Worm (Caenorhabditis elegans) whole organism, L4 larva: Measurements from ENCODE around the gene T27E4.1.

Experiments
- D1046.2 ChIP-seq: fragments of 200-800 bp; sonication (Bioruptor generic); IDR thresholded peaks from 2 replicates; pipeline ENCODE4 v1.3.6; 2022; ENCODE audit warnings: missing genetic modification characterization, missing compliant biosample characterization
- R02D3.7 ChIP-seq: fragments of 150-350 bp; sonication (generic microtip); optimal IDR thresholded peaks from 3 replicates; lab custom pipeline; 2014; ENCODE audit warnings: missing biosample characterization, missing genetic modification characterization
- T20F7.1 ChIP-seq: fragments of 200-800 bp; sonication (Bioruptor generic); optimal IDR thresholded peaks from 2 replicates; lab custom pipeline; 2018; ENCODE audit warnings: mild to moderate bottlenecking, missing genetic modification characterization, missing compliant biosample characterization
- Y5F2A.4 ChIP-seq: fragments of 200-800 bp; sonication (Bioruptor generic); optimal IDR thresholded peaks from 2 replicates; lab custom pipeline; 2018; ENCODE audit warnings: mild to moderate bottlenecking, missing genetic modification characterization, missing compliant biosample characterization
- aha-1 ChIP-seq: fragments of 150-350 bp; peaks from one replicate; lab custom pipeline; 2014; ENCODE audit warnings: missing biosample characterization, missing genetic modification characterization
- ceh-28 ChIP-seq: fragments of 150-350 bp; optimal IDR thresholded peaks from 2 replicates; lab custom pipeline; 2014; ENCODE audit warnings: missing biosample characterization, missing genetic modification reagents, missing genetic modification characterization
- ceh-82 ChIP-seq: sonication (generic microtip); optimal IDR thresholded peaks from 2 replicates; lab custom pipeline; 2017; ENCODE audit warnings: missing biosample characterization, missing genetic modification characterization
- ctbp-1 ChIP-seq: fragments of 200-800 bp; sonication (Bioruptor generic); IDR thresholded peaks from 2 replicates; pipeline ENCODE4 v1.3.6; 2022; ENCODE audit warnings: missing genetic modification reagents, missing genetic modification characterization, missing compliant biosample characterization
- daf-16 ChIP-seq, 3 experiments: sonication (generic microtip); optimal IDR thresholded peaks; 2 replicates each; lab custom pipeline; 2016 to 2017; ENCODE audit warnings: missing genetic modification characterization in 3 of 3, missing genetic modification reagents in 3 of 3, mild to moderate bottlenecking in 2 of 3, missing compliant biosample characterization in 2 of 3, missing biosample characterization in 1 of 3, moderate library complexity in 1 of 3
- dmd-6 ChIP-seq: fragments of 200-800 bp; sonication (Bioruptor generic); IDR thresholded peaks from 2 replicates; pipeline ENCODE4 v1.3.6; 2022; ENCODE audit warnings: missing genetic modification reagents, missing genetic modification characterization, missing compliant biosample characterization
- dmd-8 ChIP-seq: fragments of 200-800 bp; sonication (Bioruptor generic); IDR thresholded peaks from 2 replicates; pipeline ENCODE4 v1.3.6; 2022; ENCODE audit warnings: missing genetic modification characterization, missing compliant biosample characterization
- dve-1 ChIP-seq: sonication (generic microtip); optimal IDR thresholded peaks from 2 replicates; lab custom pipeline; 2017; ENCODE audit warnings: antibody characterized with exemption, mild to moderate bottlenecking, missing genetic modification characterization, missing compliant biosample characterization; ENCODE audit not compliant: insufficient read depth
- egl-27 ChIP-seq: sonication (generic microtip); optimal IDR thresholded peaks from 3 replicates; lab custom pipeline; 2017; ENCODE audit warnings: missing biosample characterization, missing genetic modification reagents, missing genetic modification characterization
- fos-1 ChIP-seq: fragments of 150-350 bp; optimal IDR thresholded peaks from 2 replicates; lab custom pipeline; 2014; ENCODE audit warnings: missing biosample characterization, missing genetic modification characterization
- hif-1 ChIP-seq, 2 experiments: sonication (generic microtip); optimal IDR thresholded peaks; 2 replicates each; lab custom pipeline; 2016 to 2017; ENCODE audit warnings: missing compliant biosample characterization in 2 of 2, missing genetic modification characterization in 2 of 2, missing genetic modification reagents in 2 of 2, missing genotype in 2 of 2, mild to moderate bottlenecking in 1 of 2
- hlh-30 ChIP-seq: sonication (generic microtip); optimal IDR thresholded peaks from 2 replicates; lab custom pipeline; 2017; ENCODE audit warnings: antibody characterized with exemption, mild to moderate bottlenecking, missing genetic modification characterization, missing compliant biosample characterization; ENCODE audit not compliant: insufficient read depth
- lin-13 ChIP-seq: fragments of 150-350 bp; optimal IDR thresholded peaks from 2 replicates; lab custom pipeline; 2014; ENCODE audit warnings: missing biosample characterization, missing genetic modification reagents, missing genetic modification characterization
- lir-3 ChIP-seq: sonication (generic microtip); optimal IDR thresholded peaks from 2 replicates; lab custom pipeline; 2016; ENCODE audit warnings: mild to moderate bottlenecking, missing genetic modification characterization, missing compliant biosample characterization
- mdt-29 ChIP-seq: fragments of 200-800 bp; sonication (Bioruptor generic); IDR thresholded peaks from 2 replicates; pipeline ENCODE4 v1.3.6; 2022; ENCODE audit warnings: missing genetic modification reagents, missing genetic modification characterization, missing compliant biosample characterization
- mxl-3 ChIP-seq: fragments of 200-800 bp; sonication (Bioruptor generic); optimal IDR thresholded peaks from 2 replicates; lab custom pipeline; 2018; ENCODE audit warnings: mild to moderate bottlenecking, missing genetic modification characterization, missing compliant biosample characterization
- nhr-10 ChIP-seq: fragments of 150-350 bp; optimal IDR thresholded peaks from 2 replicates; lab custom pipeline; 2014; ENCODE audit warnings: missing biosample characterization, missing genetic modification characterization
- nhr-102 ChIP-seq: sonication (generic microtip); optimal IDR thresholded peaks from 2 replicates; lab custom pipeline; 2016; ENCODE audit warnings: mild to moderate bottlenecking, missing genetic modification characterization, moderate library complexity, missing compliant biosample characterization
- nhr-25 ChIP-seq: sonication (generic microtip); optimal IDR thresholded peaks from 2 replicates; lab custom pipeline; 2017; ENCODE audit warnings: missing genetic modification characterization, mild to moderate bottlenecking, missing compliant biosample characterization, antibody characterized with exemption, moderate library complexity, borderline replicate concordance; ENCODE audit not compliant: insufficient read depth
- nhr-28 ChIP-seq: fragments of 150-350 bp; optimal IDR thresholded peaks from 2 replicates; lab custom pipeline; 2014; ENCODE audit warnings: missing biosample characterization, missing genetic modification characterization
- nhr-42 ChIP-seq: fragments of 200-800 bp; sonication (Bioruptor generic); IDR thresholded peaks from 2 replicates; pipeline ENCODE4 v1.3.6; 2022; ENCODE audit warnings: missing genetic modification characterization, missing compliant biosample characterization
- nhr-6 ChIP-seq: fragments of 150-350 bp; optimal IDR thresholded peaks from 2 replicates; lab custom pipeline; 2014; ENCODE audit warnings: missing biosample characterization, missing genetic modification characterization
- nhr-76 ChIP-seq: fragments of 150-350 bp; optimal IDR thresholded peaks from 2 replicates; lab custom pipeline; 2014; ENCODE audit warnings: missing biosample characterization, missing genetic modification characterization
- pha-4 ChIP-seq, 2 experiments: fragments of 150-350 bp in 1 of 2; fragments of 200-800 bp in 1 of 2; sonication (Bioruptor generic) in 1 of 2; IDR thresholded peaks in 1 of 2; optimal IDR thresholded peaks in 1 of 2; 2 replicates each; pipeline versions ENCODE4 v1.3.6 to Lab custom; 2014 to 2022; ENCODE audit warnings: missing genetic modification characterization in 2 of 2, missing genetic modification reagents in 2 of 2, missing biosample characterization in 1 of 2, missing compliant biosample characterization in 1 of 2
- rbr-2 ChIP-seq: sonication (generic microtip); optimal IDR thresholded peaks from 2 replicates; lab custom pipeline; 2016; ENCODE audit warnings: missing genotype, missing genetic modification characterization, missing compliant biosample characterization
- sdz-12 ChIP-seq: fragments of 200-800 bp; sonication (Bioruptor generic); optimal IDR thresholded peaks from 2 replicates; lab custom pipeline; 2018; ENCODE audit warnings: mild to moderate bottlenecking, missing genetic modification characterization, missing compliant biosample characterization
- set-16 ChIP-seq: fragments of 200-800 bp; sonication (Bioruptor generic); IDR thresholded peaks from 2 replicates; pipeline ENCODE4 v1.3.6; 2022; ENCODE audit warnings: missing genetic modification reagents, missing genetic modification characterization, missing compliant biosample characterization
- spr-3 ChIP-seq: fragments of 200-800 bp; sonication (Bioruptor generic); optimal IDR thresholded peaks from 2 replicates; lab custom pipeline; 2018; ENCODE audit warnings: mild to moderate bottlenecking, missing genetic modification characterization, missing compliant biosample characterization
- unc-130 ChIP-seq: sonication (generic microtip); optimal IDR thresholded peaks from 2 replicates; lab custom pipeline; 2016; ENCODE audit warnings: missing genetic modification reagents, missing genetic modification characterization, missing compliant biosample characterization
- unc-62 ChIP-seq, 3 experiments: fragments of 150-350 bp in 1 of 3; sonication (generic microtip); optimal IDR thresholded peaks in 2 of 3; peaks in 1 of 3; 1 replicate in 1 of 3; 2 replicates in 2 of 3; lab custom pipeline; 2014 to 2017; ENCODE audit warnings: missing biosample characterization in 3 of 3, missing genetic modification characterization in 3 of 3, missing genetic modification reagents in 3 of 3, missing genotype in 1 of 3
- zfp-2 ChIP-seq: sonication (generic microtip); optimal IDR thresholded peaks from 2 replicates; lab custom pipeline; 2016; ENCODE audit warnings: mild to moderate bottlenecking, missing genetic modification characterization, missing compliant biosample characterization
- zfp-3 ChIP-seq: fragments of 200-800 bp; sonication (Bioruptor generic); conservative IDR thresholded peaks from 2 replicates; pipeline ENCODE4 v1.3.6; 2022; ENCODE audit warnings: missing genetic modification reagents, missing genetic modification characterization, missing compliant biosample characterization
- ztf-11 ChIP-seq: fragments of 150-350 bp; optimal IDR thresholded peaks from 2 replicates; lab custom pipeline; 2014; ENCODE audit warnings: missing biosample characterization, missing genetic modification characterization

Gene T27E4.1

DNA sequence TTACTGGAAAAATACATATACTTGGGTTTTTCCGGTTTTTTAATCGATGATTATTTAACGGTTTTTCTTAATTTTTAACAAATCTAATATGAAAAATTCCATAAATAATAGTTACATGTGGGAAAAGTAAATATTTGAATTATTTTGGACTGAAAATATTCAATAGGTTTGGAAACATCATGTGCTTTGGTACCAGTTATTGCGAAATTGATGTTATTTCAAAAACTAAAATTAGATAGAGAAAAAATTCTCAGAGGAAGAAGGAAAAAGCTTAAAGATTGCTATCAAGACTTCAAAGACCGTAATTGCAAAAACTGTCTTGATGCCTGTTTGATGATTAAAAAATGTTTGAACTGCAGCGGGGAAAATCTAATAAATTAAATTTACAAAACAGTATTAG lies 27.1 kb upstream of the T27E4.1 start:
- TF ChIP-seq nhr-102 (tag; lab: Kevin White, UChicago) (no peak), D1046.2 (GFP tag; lab: Robert Waterston, UW) (no peak), unc-62 (GFP tag; optimal IDR thresholded peaks at IDR 0.05 in 1 of 2; lab: Kevin White, UChicago) (peak in 1 of 2 experiments; percentile 70), unc-62 (tag; optimal IDR thresholded peaks at IDR 0.05; lab: Kevin White, UChicago) (no peak)

DNA sequence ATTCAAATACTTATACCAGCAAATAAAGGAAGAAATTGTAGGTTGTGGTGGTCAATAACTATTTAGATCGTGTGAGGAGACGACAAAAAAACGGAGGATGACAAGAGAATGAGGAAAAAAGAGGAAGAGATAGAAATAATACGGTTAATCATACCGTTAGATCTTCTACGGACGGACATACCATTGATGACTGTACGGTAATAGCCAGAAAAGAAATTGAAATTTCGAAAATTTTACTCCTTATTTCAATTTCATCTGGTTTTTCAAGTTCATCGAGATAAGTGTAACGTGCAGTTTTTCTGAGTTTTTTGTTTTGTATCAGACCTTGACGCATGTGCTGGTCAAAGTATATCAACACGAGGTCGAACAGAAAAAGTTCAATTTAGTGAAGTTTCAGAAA lies 26.2 kb upstream of the T27E4.1 start:
- TF ChIP-seq ceh-28: no peak
- TF ChIP-seq spr-3 (GFP tag; lab: Kevin White, UChicago): no peak
- no peak for TF ChIP-seq sdz-12 (GFP tag; lab: Kevin White, UChicago)
- no peak for TF ChIP-seq set-16 (GFP tag; lab: Robert Waterston, UW)
- peak in 1 of 2 experiments; percentile 13 for TF ChIP-seq unc-62 (GFP tag; optimal IDR thresholded peaks at IDR 0.05 in 1 of 2; lab: Kevin White, UChicago)
- TF ChIP-seq unc-62 (tag; optimal IDR thresholded peaks at IDR 0.05; lab: Kevin White, UChicago): no peak
- TF ChIP-seq Y5F2A.4: no peak
- TF ChIP-seq, all 104 proteins: peak for 1

DNA sequence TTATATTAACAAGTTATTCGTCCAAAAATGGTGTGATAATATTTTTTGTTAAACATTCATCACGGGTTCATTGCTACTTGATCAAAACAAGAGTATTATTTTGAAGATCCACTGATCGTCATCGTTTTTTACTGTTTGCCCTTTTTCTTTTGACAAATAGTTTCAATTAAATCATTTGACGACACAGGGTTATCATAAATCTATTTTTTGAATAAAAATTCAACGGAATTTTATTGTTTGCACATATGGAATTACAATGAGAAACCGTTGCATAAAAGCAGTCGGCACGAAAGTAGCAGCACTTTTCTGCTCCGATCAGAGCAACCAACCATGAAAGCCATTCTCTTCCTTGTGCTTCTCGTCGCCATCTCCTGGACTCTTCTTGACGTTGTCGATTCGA lies 24.5 kb upstream of the T27E4.1 start, which contains the start of gene fip-2:
Gene fip-2 (plus strand): TSS at position 301 of the 400 bp plus-strand sequence.
- TF ChIP-seq nhr-6 (tag; lab: Kevin White, UChicago) (no peak), nhr-25 (tag; lab: Kevin White, UChicago) (no peak), unc-130 (GFP tag; lab: Kevin White, UChicago) (no peak), nhr-76 (no peak), set-16 (GFP tag; lab: Robert Waterston, UW) (no peak), mdt-29 (no peak), T20F7.1 (GFP tag; lab: Kevin White, UChicago) (no peak), egl-27 (no peak), zfp-2 (tag; lab: Kevin White, UChicago) (no peak), R02D3.7 (tag; lab: Kevin White, UChicago) (no peak), unc-62 (GFP tag; optimal IDR thresholded peaks at IDR 0.05 in 1 of 2; lab: Kevin White, UChicago) (no peak), unc-62 (tag; optimal IDR thresholded peaks at IDR 0.05; lab: Kevin White, UChicago) (no peak), dmd-8 (GFP tag; lab: Robert Waterston, UW) (no peak)

DNA sequence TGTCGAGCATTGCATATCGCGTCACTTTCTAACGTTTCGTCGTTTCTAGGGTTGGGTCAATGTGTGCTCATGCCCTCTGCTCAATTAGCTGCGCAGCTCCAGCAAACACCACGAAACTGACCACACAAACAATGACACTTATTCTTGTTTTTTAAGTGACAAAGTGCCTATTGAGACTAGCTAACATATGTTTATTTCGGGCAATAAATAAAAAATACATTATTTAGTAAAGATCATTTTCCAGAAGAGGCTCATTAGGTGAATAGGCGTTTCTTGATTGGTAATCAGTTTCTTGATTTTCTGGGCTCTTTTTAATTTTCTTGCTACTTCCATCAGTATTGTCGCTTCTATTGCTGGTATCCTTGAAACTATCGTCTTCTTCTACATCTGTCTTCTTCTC lies 22.5 kb upstream of the T27E4.1 start, which contains the start of gene T27E4.5:
Gene T27E4.5 (minus strand): TSS at position 101 of the 400 bp plus-strand sequence.
- no peak for TF ChIP-seq nhr-42 (GFP tag; lab: Robert Waterston, UW)
- peak; percentile 31 for TF ChIP-seq aha-1 (tag; lab: Kevin White, UChicago)

- TF ChIP-seq unc-62 (GFP tag; optimal IDR thresholded peaks at IDR 0.05 in 1 of 2; lab: Kevin White, UChicago) (peak in 1 of 2 experiments; percentile 96), unc-62 (tag; optimal IDR thresholded peaks at IDR 0.05; lab: Kevin White, UChicago) (no peak), ctbp-1 (no peak), mxl-3 (GFP tag; lab: Kevin White, UChicago) (no peak), dmd-6 (peak; percentile 28; the same call in 1 of the 2 replicates), daf-16 (GFP tag; optimal IDR thresholded peaks at IDR 0.05; lab: Kevin White, UChicago) (no peak), daf-16 (tag; optimal IDR thresholded peaks at IDR 0.05; lab: Kevin White, UChicago) (peak; percentile 39), dve-1 (peak; percentile 46), ztf-11 (no peak), hlh-30 (peak; percentile 31)
Observed at ce11 chrV:9073322-9074038, 18.7 kb upstream of the T27E4.1 start, which contains the start of gene oac-50. Gene oac-50, minus strand, starts transcription at chrV:9073540.

ce11 chrV:9074360-9074834 lies 17.7 kb upstream of the T27E4.1 start:
- no peak for TF ChIP-seq ceh-82 (tag; lab: Kevin White, UChicago)
- TF ChIP-seq fos-1: peak; percentile 80
- TF ChIP-seq zfp-3 (GFP tag; lab: Robert Waterston, UW): peak; percentile 4; the same call in 1 of the 2 replicates
- no peak for TF ChIP-seq daf-16 (GFP tag; optimal IDR thresholded peaks at IDR 0.05; lab: Kevin White, UChicago)
- TF ChIP-seq daf-16 (tag; optimal IDR thresholded peaks at IDR 0.05; lab: Kevin White, UChicago): peak; percentile 95
- TF ChIP-seq dve-1: peak; percentile 68
- no peak for TF ChIP-seq rbr-2 (tag; lab: Kevin White, UChicago)
- TF ChIP-seq pha-4 (GFP tag; IDR thresholded peaks at IDR 0.05; lab: Robert Waterston, UW): 0 out of 2 replicates have a peak, but pooled peaks have one; percentile 6
- no peak for TF ChIP-seq pha-4 (tag; optimal IDR thresholded peaks at IDR 0.05; lab: Kevin White, UChicago)
- TF ChIP-seq hif-1 (tag; optimal IDR thresholded peaks at IDR 0.05; lab: Kevin White, UChicago): peak in 1 of 2 experiments; percentile 40
- TF ChIP-seq lin-13 (GFP tag; lab: Kevin White, UChicago): no peak
- TF ChIP-seq nhr-28 (tag; lab: Kevin White, UChicago): peak; percentile 68
- TF ChIP-seq nhr-10: peak; percentile 41
- peak; percentile 34; the same call in 1 of the 2 replicates for TF ChIP-seq dmd-6
- TF ChIP-seq hlh-30: peak; percentile 53
- no peak for TF ChIP-seq lir-3 (tag; lab: Kevin White, UChicago)
